Worm (Caenorhabditis elegans) whole organism, L4 larva: ENCODE measurements around the gene sra-34.
A peak's percentile ranks its signal among the peaks of the same experiment; 100 is the strongest.

ENCODE experiments used
- D1046.2 ChIP-seq: fragments of 200-800 bp; sonication (Bioruptor generic); IDR thresholded peaks from 2 replicates; pipeline ENCODE4 v1.3.6; 2022; ENCODE audit warnings: missing genetic modification characterization, missing compliant biosample characterization
- T26A8.4 ChIP-seq: fragments of 200-800 bp; sonication (Bioruptor generic); IDR thresholded peaks from 2 replicates; pipeline ENCODE4 v1.3.6; 2022; ENCODE audit warnings: missing genetic modification characterization, missing compliant biosample characterization
- ama-1 ChIP-seq: fragments of 150-350 bp; optimal IDR thresholded peaks from 2 replicates; lab custom pipeline; 2014; ENCODE audit warnings: inconsistent platforms, mixed read lengths
- dpl-1 ChIP-seq: fragments of 150-350 bp; optimal IDR thresholded peaks from 2 replicates; lab custom pipeline; 2014; ENCODE audit warnings: missing biosample characterization, missing genetic modification reagents, missing genetic modification characterization
- egl-27 ChIP-seq: sonication (generic microtip); optimal IDR thresholded peaks from 3 replicates; lab custom pipeline; 2017; ENCODE audit warnings: missing biosample characterization, missing genetic modification reagents, missing genetic modification characterization
- fkh-10 ChIP-seq: fragments of 150-350 bp; optimal IDR thresholded peaks from 2 replicates; lab custom pipeline; 2014; ENCODE audit warnings: missing biosample characterization, missing genetic modification reagents, missing genetic modification characterization
- lin-15B ChIP-seq: fragments of 150-350 bp; sonication (generic microtip); optimal IDR thresholded peaks from 3 replicates; lab custom pipeline; 2014; ENCODE audit warnings: missing biosample characterization, missing genetic modification characterization
- nhr-11 ChIP-seq: fragments of 150-350 bp; optimal IDR thresholded peaks from 2 replicates; lab custom pipeline; 2014; ENCODE audit warnings: missing biosample characterization, missing genetic modification characterization
- nhr-25 ChIP-seq: sonication (generic microtip); optimal IDR thresholded peaks from 2 replicates; lab custom pipeline; 2017; ENCODE audit warnings: missing genetic modification characterization, mild to moderate bottlenecking, missing compliant biosample characterization, antibody characterized with exemption, moderate library complexity, borderline replicate concordance; ENCODE audit not compliant: insufficient read depth
- nhr-28 ChIP-seq: fragments of 150-350 bp; optimal IDR thresholded peaks from 2 replicates; lab custom pipeline; 2014; ENCODE audit warnings: missing biosample characterization, missing genetic modification characterization
- nhr-6 ChIP-seq: fragments of 150-350 bp; optimal IDR thresholded peaks from 2 replicates; lab custom pipeline; 2014; ENCODE audit warnings: missing biosample characterization, missing genetic modification characterization
- pqm-1 ChIP-seq: sonication (generic microtip); optimal IDR thresholded peaks from 2 replicates; lab custom pipeline; 2017; ENCODE audit warnings: missing biosample characterization, missing genetic modification characterization
- snpc-4 ChIP-seq: fragments of 150-350 bp; optimal IDR thresholded peaks from 2 replicates; lab custom pipeline; 2014; ENCODE audit warnings: missing biosample characterization, missing genetic modification characterization
- tra-1 ChIP-seq: fragments of 200-800 bp; sonication (Bioruptor generic); IDR thresholded peaks from 2 replicates; pipeline ENCODE4 v1.3.6; 2022; ENCODE audit warnings: missing genetic modification reagents, missing genetic modification characterization, missing compliant biosample characterization

DNA sequence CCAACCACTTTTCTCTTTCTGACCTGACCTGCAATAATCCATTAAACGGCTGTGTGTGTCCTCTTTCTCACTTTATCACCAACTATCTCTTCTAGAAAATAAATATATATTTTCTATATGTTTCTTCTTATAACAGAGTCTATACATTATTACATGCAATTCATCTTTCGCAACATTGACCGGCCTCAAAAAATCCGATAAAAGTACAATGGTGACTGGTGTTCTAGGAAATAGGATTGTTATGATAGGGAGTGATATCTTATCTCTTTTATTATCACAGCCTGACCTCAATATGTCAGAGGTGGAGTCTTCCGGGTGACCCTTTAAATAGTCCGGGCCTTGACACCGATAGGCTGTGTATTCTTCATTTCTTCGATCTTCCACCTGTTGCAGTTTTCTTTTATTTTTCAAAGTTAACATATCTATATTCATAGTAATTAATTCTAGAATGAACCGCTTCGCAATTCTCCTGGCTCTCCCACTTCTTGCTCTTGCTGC lies 19.1 kb upstream of the sra-34 start, which contains the start of gene dao-2:
- TF ChIP-seq nhr-28 (tag; lab: Kevin White, UChicago) (peak; percentile 16), dpl-1 (no peak), tra-1 (no peak), ama-1 (lab: Kevin White, UChicago) (no peak), T26A8.4 (GFP tag; lab: Robert Waterston, UW) (no peak), nhr-11 (tag; lab: Kevin White, UChicago) (no peak), nhr-25 (tag; lab: Kevin White, UChicago) (no peak), snpc-4 (tag; lab: Kevin White, UChicago) (no peak), egl-27 (tag; lab: Kevin White, UChicago) (no peak), D1046.2 (GFP tag; lab: Robert Waterston, UW) (no peak), fkh-10 (no peak), lin-15B (tag; lab: Kevin White, UChicago) (no peak), nhr-6 (tag; lab: Kevin White, UChicago) (no peak), pqm-1 (no peak)
